Fruit fly (Drosophila melanogaster) whole organism, embryonic: ENCODE measurements around the gene Mettl2.

Experiments used
- Adf1 ChIP-seq: fragments of 200-800 bp; sonication (Bioruptor generic); IDR thresholded peaks from 2 replicates; pipeline ENCODE4 v1.3.6; 2022; ENCODE audit warnings: missing biosample characterization, missing genetic modification characterization
- Bgb ChIP-seq: fragments of 200-800 bp; sonication (Bioruptor generic); IDR thresholded peaks from 2 replicates; pipeline ENCODE4 v1.3.6; 2022; ENCODE audit warnings: missing biosample characterization, missing genetic modification characterization; ENCODE audit not compliant: partially characterized antibody
- CG11398 ChIP-seq: fragments of 200-800 bp; sonication (Bioruptor generic); optimal IDR thresholded peaks from 2 replicates; lab custom pipeline; 2016; ENCODE audit warnings: missing biosample characterization, missing genetic modification characterization
- CG11695 ChIP-seq: fragments of 200-800 bp; sonication (Bioruptor generic); IDR thresholded peaks from 3 replicates; pipeline ENCODE4 v1.3.6; 2022; ENCODE audit warnings: missing biosample characterization, missing genetic modification characterization
- CG12155 ChIP-seq: fragments of 200-800 bp; sonication (Bioruptor generic); optimal IDR thresholded peaks from 3 replicates; lab custom pipeline; 2016; ENCODE audit warnings: missing biosample characterization, missing genetic modification characterization
- CG12299 ChIP-seq: fragments of 200-800 bp; sonication (Bioruptor generic); optimal IDR thresholded peaks from 2 replicates; lab custom pipeline; 2018; ENCODE audit warnings: missing biosample characterization, mild to moderate bottlenecking, missing genetic modification characterization
- CG13624 ChIP-seq: fragments of 200-800 bp; sonication (Bioruptor generic); optimal IDR thresholded peaks from 2 replicates; lab custom pipeline; 2016; ENCODE audit warnings: missing biosample characterization, missing genetic modification characterization
- CG14860 ChIP-seq: fragments of 200-800 bp; sonication (Bioruptor generic); IDR thresholded peaks from 3 replicates; pipeline ENCODE4 v1.3.6; 2022; ENCODE audit warnings: missing biosample characterization, missing genetic modification characterization; ENCODE audit not compliant: partially characterized antibody
- CG15073 ChIP-seq: fragments of 200-800 bp; sonication (Bioruptor generic); optimal IDR thresholded peaks from 2 replicates; lab custom pipeline; 2016; ENCODE audit warnings: missing biosample characterization, missing genetic modification characterization
- CG18262 ChIP-seq: fragments of 200-800 bp; optimal IDR thresholded peaks from 3 replicates; lab custom pipeline; 2019; ENCODE audit warnings: missing biosample characterization, mild to moderate bottlenecking, missing genetic modification characterization, moderate library complexity
- CG1832 ChIP-seq: fragments of 200-800 bp; sonication (Bioruptor generic); optimal IDR thresholded peaks from 2 replicates; lab custom pipeline; 2017; ENCODE audit warnings: missing biosample characterization, mild to moderate bottlenecking, missing genetic modification characterization, inconsistent platforms
- CG18764 ChIP-seq: fragments of 200-800 bp; sonication (Bioruptor generic); optimal IDR thresholded peaks from 3 replicates; lab custom pipeline; 2016; ENCODE audit warnings: missing biosample characterization, missing genetic modification characterization
- CG3163 ChIP-seq: fragments of 200-800 bp; sonication (Bioruptor generic); optimal IDR thresholded peaks from 3 replicates; lab custom pipeline; 2016; ENCODE audit warnings: missing biosample characterization, missing genetic modification characterization
- CG4424 ChIP-seq: fragments of 200-800 bp; sonication (Bioruptor generic); optimal IDR thresholded peaks from 3 replicates; lab custom pipeline; 2016; ENCODE audit warnings: missing biosample characterization, missing genetic modification characterization
- CG6683 ChIP-seq: fragments of 200-800 bp; sonication (Bioruptor generic); optimal IDR thresholded peaks from 2 replicates; lab custom pipeline; 2017; ENCODE audit warnings: missing biosample characterization, mild to moderate bottlenecking, missing genetic modification characterization, missing genetic modification reagents
- CG7271 ChIP-seq: fragments of 200-800 bp; sonication (Bioruptor generic); optimal IDR thresholded peaks from 2 replicates; lab custom pipeline; 2018; ENCODE audit warnings: missing biosample characterization, mild to moderate bottlenecking, missing genetic modification characterization, moderate library complexity
- CG8388 ChIP-seq: fragments of 200-800 bp; sonication (Bioruptor generic); optimal IDR thresholded peaks from 2 replicates; lab custom pipeline; 2019; ENCODE audit warnings: missing biosample characterization, mild to moderate bottlenecking, missing genetic modification characterization, moderate library complexity
- CG9797 ChIP-seq: fragments of 200-800 bp; sonication (Bioruptor generic); optimal IDR thresholded peaks from 3 replicates; lab custom pipeline; 2018; ENCODE audit warnings: missing biosample characterization, mild to moderate bottlenecking, missing genetic modification characterization
- CG9876 ChIP-seq: fragments of 200-800 bp; sonication (Bioruptor generic); optimal IDR thresholded peaks from 2 replicates; lab custom pipeline; 2016; ENCODE audit warnings: missing biosample characterization, missing genetic modification characterization
- Dad ChIP-seq: fragments of 200-800 bp; sonication (Bioruptor generic); optimal IDR thresholded peaks from 3 replicates; lab custom pipeline; 2016; ENCODE audit warnings: missing biosample characterization, missing genetic modification characterization
- Doc3 ChIP-seq: fragments of 200-800 bp; sonication (Bioruptor generic); IDR thresholded peaks from 3 replicates; pipeline ENCODE4 v1.3.6; 2022; ENCODE audit warnings: missing biosample characterization, missing genetic modification characterization; ENCODE audit not compliant: partially characterized antibody
- ERR ChIP-seq: fragments of 200-800 bp; sonication (Bioruptor generic); optimal IDR thresholded peaks from 2 replicates; lab custom pipeline; 2016; ENCODE audit warnings: missing biosample characterization, missing genetic modification characterization
- Fer3 ChIP-seq: fragments of 200-800 bp; sonication (Bioruptor generic); optimal IDR thresholded peaks from 2 replicates; lab custom pipeline; 2018; ENCODE audit warnings: missing biosample characterization, mild to moderate bottlenecking, missing genetic modification characterization, moderate library complexity
- HLHmδ ChIP-seq: fragments of 200-800 bp; sonication (Bioruptor generic); optimal IDR thresholded peaks from 2 replicates; lab custom pipeline; 2018; ENCODE audit warnings: missing biosample characterization, mild to moderate bottlenecking, missing genetic modification characterization, moderate library complexity
- HmgD ChIP-seq: fragments of 200-800 bp; sonication (Bioruptor generic); optimal IDR thresholded peaks from 3 replicates; lab custom pipeline; 2016; ENCODE audit warnings: missing biosample characterization, missing genetic modification characterization
- Hr3 ChIP-seq: fragments of 200-800 bp; sonication (Bioruptor generic); optimal IDR thresholded peaks from 3 replicates; lab custom pipeline; 2016; ENCODE audit warnings: missing biosample characterization, missing genetic modification characterization
- Hr78 ChIP-seq, 2 experiments: fragments of 200-800 bp in 1 of 2; fragments of >200 bp in 1 of 2; sonication (Bioruptor generic) in 1 of 2; optimal IDR thresholded peaks; 2 replicates each; lab custom pipeline; 2017 to 2019; ENCODE audit warnings: missing biosample characterization in 2 of 2, missing genetic modification characterization in 2 of 2, mild to moderate bottlenecking in 1 of 2, moderate library complexity in 1 of 2
- Jarid2 ChIP-seq: fragments of 200-800 bp; sonication (Bioruptor generic); optimal IDR thresholded peaks from 3 replicates; lab custom pipeline; 2017; ENCODE audit warnings: mild to moderate bottlenecking, missing biosample characterization, missing genetic modification reagents, missing genetic modification characterization
- MBD-R2 ChIP-seq: fragments of 200-800 bp; sonication (Bioruptor generic); IDR thresholded peaks from 2 replicates; pipeline ENCODE4 v1.3.6; 2022; ENCODE audit warnings: missing biosample characterization, missing genetic modification characterization
- Med ChIP-seq: fragments of 200-800 bp; sonication (Bioruptor generic); peaks from one replicate; lab custom pipeline; 2016; ENCODE audit warnings: missing biosample characterization, missing genetic modification characterization, mild to moderate bottlenecking, inconsistent platforms, moderate library complexity
- Meics ChIP-seq: fragments of 200-800 bp; sonication (Bioruptor generic); optimal IDR thresholded peaks from 2 replicates; lab custom pipeline; 2017; ENCODE audit warnings: missing biosample characterization, mild to moderate bottlenecking, missing genetic modification characterization
- Nf-YC ChIP-seq: fragments of 200-800 bp; optimal IDR thresholded peaks from 3 replicates; lab custom pipeline; 2019; ENCODE audit warnings: missing biosample characterization, mild to moderate bottlenecking, missing genetic modification characterization, moderate library complexity
- NfI ChIP-seq: fragments of 200-800 bp; sonication (Bioruptor generic); optimal IDR thresholded peaks from 3 replicates; lab custom pipeline; 2018; ENCODE audit warnings: missing biosample characterization, mild to moderate bottlenecking, missing genetic modification characterization, moderate library complexity
- Six4 ChIP-seq: fragments of 200-800 bp; sonication (Bioruptor generic); optimal IDR thresholded peaks from 2 replicates; lab custom pipeline; 2016; ENCODE audit warnings: missing biosample characterization, missing genetic modification characterization
- Sry-β ChIP-seq: fragments of 200-800 bp; sonication (Bioruptor generic); optimal IDR thresholded peaks from 2 replicates; lab custom pipeline; 2018; ENCODE audit warnings: missing biosample characterization, mild to moderate bottlenecking, missing genetic modification characterization, moderate library complexity
- Tbp ChIP-seq: fragments of >200 bp; optimal IDR thresholded peaks from 2 replicates; lab custom pipeline; 2018; ENCODE audit warnings: missing biosample characterization, missing genetic modification characterization
- ab ChIP-seq: fragments of 200-800 bp; sonication (Bioruptor generic); optimal IDR thresholded peaks from 2 replicates; lab custom pipeline; 2016; ENCODE audit warnings: missing biosample characterization, missing genetic modification characterization
- ase ChIP-seq: fragments of 200-800 bp; sonication (Bioruptor generic); IDR thresholded peaks from 3 replicates; pipeline ENCODE4 v1.3.6; 2022; ENCODE audit warnings: missing biosample characterization, missing genetic modification characterization
- bab2 ChIP-seq: fragments of 200-800 bp; sonication (Bioruptor generic); optimal IDR thresholded peaks from 2 replicates; lab custom pipeline; 2016; ENCODE audit warnings: missing biosample characterization, missing genetic modification characterization
- bcd ChIP-seq: fragments of 200-800 bp; sonication (Bioruptor generic); optimal IDR thresholded peaks from 2 replicates; lab custom pipeline; 2017; ENCODE audit warnings: missing biosample characterization, mild to moderate bottlenecking, missing genetic modification characterization
- cato ChIP-seq: fragments of 200-800 bp; sonication (Bioruptor generic); optimal IDR thresholded peaks from 2 replicates; lab custom pipeline; 2016; ENCODE audit warnings: missing biosample characterization, missing genetic modification characterization, borderline replicate concordance
- danr ChIP-seq: fragments of 200-800 bp; sonication (Bioruptor generic); IDR thresholded peaks from 2 replicates; pipeline ENCODE4 v1.3.6; 2022; ENCODE audit warnings: missing biosample characterization, missing genetic modification characterization
- dm ChIP-seq: fragments of 200-800 bp; sonication (Bioruptor generic); optimal IDR thresholded peaks from 3 replicates; lab custom pipeline; 2016; ENCODE audit warnings: missing biosample characterization, missing genetic modification characterization
- ewg ChIP-seq: fragments of 200-800 bp; sonication (Bioruptor generic); optimal IDR thresholded peaks from 3 replicates; lab custom pipeline; 2017; ENCODE audit warnings: mild to moderate bottlenecking, missing biosample characterization, missing genetic modification reagents, missing genetic modification characterization
- gsb ChIP-seq: fragments of 200-800 bp; sonication (Bioruptor generic); IDR thresholded peaks from 2 replicates; pipeline ENCODE4 v1.3.6; 2022; ENCODE audit warnings: missing biosample characterization, missing genetic modification characterization
- lola ChIP-seq, 3 experiments: fragments of >200 bp in 2 of 3; fragments of 200-800 bp in 1 of 3; sonication (Bioruptor generic) in 1 of 3; optimal IDR thresholded peaks; 2 replicates each; lab custom pipeline; 2017 to 2019; ENCODE audit warnings: missing biosample characterization in 3 of 3, missing genetic modification characterization in 3 of 3, mild to moderate bottlenecking in 1 of 3, moderate library complexity in 1 of 3
- onecut ChIP-seq: fragments of 200-800 bp; sonication (Bioruptor generic); IDR thresholded peaks from 2 replicates; pipeline ENCODE4 v1.3.6; 2022; ENCODE audit warnings: missing biosample characterization, missing genetic modification characterization
- p53 ChIP-seq: fragments of 200-800 bp; sonication (Bioruptor generic); optimal IDR thresholded peaks from 2 replicates; lab custom pipeline; 2016; ENCODE audit warnings: missing biosample characterization, missing genetic modification characterization
- pho ChIP-seq: fragments of 200-800 bp; sonication (Bioruptor generic); optimal IDR thresholded peaks from 2 replicates; lab custom pipeline; 2016; ENCODE audit warnings: missing biosample characterization, missing genetic modification characterization
- pnt ChIP-seq: fragments of 200-800 bp; sonication (Bioruptor generic); optimal IDR thresholded peaks from 3 replicates; lab custom pipeline; 2016; ENCODE audit warnings: missing biosample characterization, missing genetic modification characterization
- slou ChIP-seq: fragments of 200-800 bp; sonication (Bioruptor generic); optimal IDR thresholded peaks from 3 replicates; lab custom pipeline; 2016; ENCODE audit warnings: missing biosample characterization, missing genetic modification characterization
- tin ChIP-seq: fragments of 200-800 bp; sonication (Bioruptor generic); optimal IDR thresholded peaks from 3 replicates; lab custom pipeline; 2016; ENCODE audit warnings: missing biosample characterization, missing genetic modification characterization
- usp ChIP-seq: fragments of >200 bp; optimal IDR thresholded peaks from 2 replicates; lab custom pipeline; 2017; ENCODE audit warnings: missing biosample characterization, missing genetic modification characterization

Gene Mettl2

DNA sequence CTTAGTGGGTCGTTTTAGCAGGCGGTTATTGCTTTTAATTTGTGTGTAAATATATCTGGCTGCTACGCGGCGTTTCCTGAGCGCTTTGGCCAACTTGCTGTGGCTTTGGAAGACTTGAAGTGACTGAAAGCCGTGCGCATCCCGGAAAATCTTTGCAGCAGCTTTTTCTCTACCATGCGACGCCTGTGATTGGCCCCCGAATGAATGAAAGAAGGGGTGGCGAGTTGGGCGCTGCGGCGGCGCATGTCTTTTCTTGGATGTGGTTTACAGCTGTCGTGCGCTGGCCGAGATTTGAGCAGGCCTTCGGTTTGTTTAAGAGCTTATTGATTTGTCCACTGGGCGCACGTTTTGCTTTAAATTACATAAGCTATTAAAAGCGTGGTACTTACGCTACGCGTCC, 24.5 kb upstream of the Mettl2 start (continued):
- TF ChIP-seq CG11695 (no peak), CG4424 (GFP tag; lab: Kevin White, UChicago) (no peak), p53 (no peak), Sry-β (no peak), Meics (GFP tag; lab: Kevin White, UChicago) (no peak), CG1832 (no peak), CG7271 (tag; lab: Kevin White, UChicago) (no peak), NfI (GFP tag; lab: Kevin White, UChicago) (no peak), cato (GFP tag; lab: Kevin White, UChicago) (no peak), CG9876 (GFP tag; lab: Kevin White, UChicago) (no peak), CG14860 (GFP tag; lab: Robert Waterston, UW) (no peak), Med (peak; percentile 59), Hr3 (GFP tag; lab: Kevin White, UChicago) (no peak), bab2 (GFP tag; lab: Kevin White, UChicago) (no peak), onecut (peak; percentile 85), CG18764 (GFP tag; lab: Kevin White, UChicago) (no peak), Dad (GFP tag; lab: Kevin White, UChicago) (no peak), CG15073 (GFP tag; lab: Kevin White, UChicago) (no peak), CG12299 (no peak), Six4 (GFP tag; lab: Kevin White, UChicago) (no peak), usp (GFP tag; lab: Kevin White, UChicago) (no peak), Fer3 (tag; lab: Kevin White, UChicago) (no peak), Nf-YC (tag; lab: Kevin White, UChicago) (peak; percentile 89), bcd (no peak), ERR (GFP tag; lab: Kevin White, UChicago) (no peak), pnt (no peak), slou (GFP tag; lab: Kevin White, UChicago) (no peak), Hr78 (GFP tag; optimal IDR thresholded peaks at IDR 0.05; lab: Kevin White, UChicago) (no peak), danr (GFP tag; lab: Robert Waterston, UW) (no peak), Bgb (GFP tag; lab: Robert Waterston, UW) (no peak), Tbp (GFP tag; lab: Kevin White, UChicago) (no peak), ewg (peak; percentile 83), ase (GFP tag; lab: Robert Waterston, UW) (no peak), MBD-R2 (GFP tag; lab: Robert Waterston, UW) (peak; percentile 36), HLHmδ (GFP tag; lab: Kevin White, UChicago) (no peak), dm (GFP tag; lab: Kevin White, UChicago) (no peak), CG8388 (no peak), CG3163 (GFP tag; lab: Kevin White, UChicago) (no peak), gsb (GFP tag; lab: Robert Waterston, UW) (no peak), CG12155 (no peak)

DNA sequence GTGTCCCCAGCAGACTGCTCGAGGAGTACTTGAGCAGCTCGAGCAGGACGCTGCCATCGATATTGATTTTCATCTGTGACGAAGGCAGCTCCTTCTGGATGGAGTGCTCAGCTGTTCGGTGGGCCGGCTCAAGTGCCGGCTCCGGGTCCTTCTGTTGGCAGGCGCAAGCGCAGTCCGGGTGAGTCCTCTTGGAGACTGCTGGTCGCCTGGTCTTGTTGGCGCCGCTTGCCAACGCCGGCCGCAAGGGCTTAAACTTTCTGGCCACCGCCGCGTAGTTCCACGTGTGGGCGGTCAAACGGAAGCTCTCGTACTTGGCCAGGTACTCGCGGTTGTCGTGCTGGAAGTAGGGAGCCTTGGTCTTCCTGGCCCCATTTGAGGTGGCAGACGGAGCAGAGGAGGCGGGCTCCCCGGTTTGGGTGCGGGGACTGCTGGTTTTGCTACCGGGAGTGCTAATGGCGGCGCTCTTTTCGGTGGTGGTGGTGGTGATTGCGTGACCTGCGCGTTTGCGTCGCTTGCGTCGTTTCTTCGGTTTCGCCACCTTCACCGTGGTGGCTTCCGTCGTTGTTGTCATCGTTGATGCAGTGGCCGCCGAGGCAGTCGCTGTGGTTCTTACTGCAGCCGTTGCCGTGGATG, 22.8 kb upstream of the Mettl2 start:
- TF ChIP-seq CG13624 = no peak
- no peak for TF ChIP-seq lola (GFP tag; optimal IDR thresholded peaks at IDR 0.05; lab: Kevin White, UChicago)
- TF ChIP-seq CG18262 (tag; lab: Kevin White, UChicago) = no peak
- TF ChIP-seq Six4 (GFP tag; lab: Kevin White, UChicago) = no peak
- no peak for TF ChIP-seq CG6683
- peak; percentile 58; the same call in 1 of the 2 replicates for TF ChIP-seq Adf1 (GFP tag; lab: Robert Waterston, UW)
- TF ChIP-seq pho = no peak
- TF ChIP-seq tin = no peak
- no peak for TF ChIP-seq HmgD (GFP tag; lab: Kevin White, UChicago)
- no peak for TF ChIP-seq ab (GFP tag; lab: Kevin White, UChicago)
- peak; percentile 19 for TF ChIP-seq Med
- no peak for TF ChIP-seq CG9797
- TF ChIP-seq CG11398 (GFP tag; lab: Kevin White, UChicago) = no peak
- no peak for TF ChIP-seq Doc3
- no peak for TF ChIP-seq Jarid2 (GFP tag; lab: Kevin White, UChicago)
